Fruit fly (Drosophila melanogaster): ENCODE results near the gene CG34012.

CG34012 gene

DNA sequence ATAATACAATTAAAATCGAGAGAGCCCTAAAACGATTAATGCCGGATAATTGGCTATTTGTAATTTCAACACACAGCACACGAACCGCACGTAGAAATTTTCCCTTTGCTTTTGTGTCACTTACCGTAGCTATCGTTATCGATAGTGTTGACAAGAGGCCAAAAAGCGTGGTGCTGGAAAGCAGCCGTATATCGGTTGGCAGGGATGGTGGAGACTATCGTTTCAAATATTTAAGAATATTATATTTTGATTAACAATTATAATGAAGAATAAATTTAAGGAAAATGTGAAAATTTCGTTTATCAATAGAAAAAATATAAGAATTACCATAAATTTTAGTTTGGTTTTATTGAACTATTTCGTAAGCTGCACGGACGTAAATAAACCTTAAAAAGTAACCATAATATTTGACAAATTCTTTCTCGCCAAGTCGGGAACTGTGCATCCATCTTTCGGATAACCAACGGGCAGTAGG, 16.2 kb downstream of the CG34012 start, which contains the start of gene JIL-1 (continued):
- TF ChIP-seq cad (GFP tag; optimal IDR thresholded peaks at IDR 0.05) (no peak), HLH4C (GFP tag; IDR thresholded peaks at IDR 0.05; ENCODE audit: partially characterized antibody) (peak; percentile 82), wdn (GFP tag; IDR thresholded peaks at IDR 0.05) (peak; percentile 65), CG30431 (GFP tag; optimal IDR thresholded peaks at IDR 0.05) (no peak), kah (GFP tag; optimal IDR thresholded peaks at IDR 0.05) (no peak), CG7928 (GFP tag; optimal IDR thresholded peaks at IDR 0.05) (peak; percentile 89), fu2 (GFP tag; optimal IDR thresholded peaks at IDR 0.05) (peak; percentile 53), Hand (GFP tag; optimal IDR thresholded peaks at IDR 0.05) (no peak), Vsx1 (GFP tag; optimal IDR thresholded peaks at IDR 0.05) (peak; percentile 19), ttk (GFP tag; IDR thresholded peaks at IDR 0.05) (peak; percentile 37; the same call in 1 of the 2 replicates), danr (GFP tag; IDR thresholded peaks at IDR 0.05) (no peak), Sox102F (GFP tag; optimal IDR thresholded peaks at IDR 0.05) (peak; percentile 42), CG1832 (GFP tag; optimal IDR thresholded peaks at IDR 0.05) (no peak), Adf1 (GFP tag; IDR thresholded peaks at IDR 0.05) (peak; percentile 55; the same call in 1 of the 2 replicates), CG9727 (GFP tag; optimal IDR thresholded peaks at IDR 0.05) (peak; percentile 28), CG32772 (GFP tag; IDR thresholded peaks at IDR 0.05) (peak; percentile 62), CG2199 (GFP tag; IDR thresholded peaks at IDR 0.05) (0 out of 3 replicates have a peak, but pooled peaks have one; percentile 26), Atf6 (GFP tag; IDR thresholded peaks at IDR 0.05) (peak; percentile 67), zfh1 (GFP tag; IDR thresholded peaks at IDR 0.05) (peak; percentile 85; the same call in 2 of the 3 replicates), pnt (GFP tag; optimal IDR thresholded peaks at IDR 0.05) (no peak), Dip2 (GFP tag; IDR thresholded peaks at IDR 0.05) (no peak), CG17829 (tag; optimal IDR thresholded peaks at IDR 0.05) (peak; percentile 55), Oaz (GFP tag; IDR thresholded peaks at IDR 0.05) (no peak), row (GFP tag; IDR thresholded peaks at IDR 0.05) (peak; percentile 93), CG8478 (optimal IDR thresholded peaks at IDR 0.05) (no peak), pita (GFP tag; optimal IDR thresholded peaks at IDR 0.05) (no peak), CG6813 (GFP tag; optimal IDR thresholded peaks at IDR 0.05) (no peak), Gug (GFP tag; IDR thresholded peaks at IDR 0.05) (peak; percentile 80), CG6689 (GFP tag; IDR thresholded peaks at IDR 0.05) (peak; percentile 31; the same call in 1 of the 2 replicates), CG6272 (GFP tag; IDR thresholded peaks at IDR 0.05) (peak; percentile 94), nerfin-1 (tag; optimal IDR thresholded peaks at IDR 0.05) (peak; percentile 30), fd102C (GFP tag; optimal IDR thresholded peaks at IDR 0.05) (no peak), CG3065 (GFP tag; optimal IDR thresholded peaks at IDR 0.05) (no peak), sens (GFP tag) (peak; percentile 84), slp2 (GFP tag; optimal IDR thresholded peaks at IDR 0.05) (peak; percentile 24), dysf (GFP tag; IDR thresholded peaks at IDR 0.05) (peak; percentile 75), bbx (GFP tag; IDR thresholded peaks at IDR 0.05; ENCODE audit: partially characterized antibody) (peak; percentile 89), fd96Cb (tag; optimal IDR thresholded peaks at IDR 0.05) (peak; percentile 40), CG12659 (GFP tag; optimal IDR thresholded peaks at IDR 0.05) (peak; percentile 75), CG16813 (GFP tag; IDR thresholded peaks at IDR 0.05; ENCODE audit: partially characterized antibody) (peak; percentile 89), ham (GFP tag; IDR thresholded peaks at IDR 0.05) (peak; percentile 40; the same call in 1 of the 2 replicates), CG9609 (GFP tag; optimal IDR thresholded peaks at IDR 0.05) (peak; percentile 3), Optix (GFP tag; IDR thresholded peaks at IDR 0.05) (no peak), bsh (GFP tag; optimal IDR thresholded peaks at IDR 0.05) (peak in 1 of 2 experiments; percentile 31), tll (GFP tag; optimal IDR thresholded peaks at IDR 0.05) (no peak), Mad (GFP tag; optimal IDR thresholded peaks at IDR 0.05) (peak; percentile 63), repo (GFP tag; optimal IDR thresholded peaks at IDR 0.05) (peak; percentile 19), TFAM (GFP tag; optimal IDR thresholded peaks at IDR 0.05) (no peak), h (optimal IDR thresholded peaks at IDR 0.05) (no peak), lilli (GFP tag; optimal IDR thresholded peaks at IDR 0.05) (peak; percentile 76), CG31365 (tag; optimal IDR thresholded peaks at IDR 0.05) (no peak), CG1792 (GFP tag; optimal IDR thresholded peaks at IDR 0.05) (peak; percentile 4)
